Fruit fly (Drosophila melanogaster) whole organism, embryonic: ENCODE measurements around the gene CG3726.

Experiments used
- ATbp ChIP-seq: fragments of 200-800 bp; sonication (Bioruptor generic); optimal IDR thresholded peaks from 2 replicates; lab custom pipeline; 2017; ENCODE audit warnings: missing biosample characterization, mild to moderate bottlenecking, missing genetic modification characterization, missing genetic modification reagents
- Bgb ChIP-seq: fragments of 200-800 bp; sonication (Bioruptor generic); IDR thresholded peaks from 2 replicates; pipeline ENCODE4 v1.3.6; 2022; ENCODE audit warnings: missing biosample characterization, missing genetic modification characterization; ENCODE audit not compliant: partially characterized antibody
- CG10209 ChIP-seq: fragments of 200-800 bp; sonication (Bioruptor generic); optimal IDR thresholded peaks from 3 replicates; lab custom pipeline; 2017; ENCODE audit warnings: missing biosample characterization, mild to moderate bottlenecking, missing genetic modification characterization, missing genetic modification reagents
- CG10654 ChIP-seq: fragments of 200-800 bp; sonication (Bioruptor generic); optimal IDR thresholded peaks from 2 replicates; lab custom pipeline; 2016; ENCODE audit warnings: missing biosample characterization, missing genetic modification characterization
- CG11560 ChIP-seq: fragments of 200-800 bp; sonication (Bioruptor generic); IDR thresholded peaks from 3 replicates; pipeline ENCODE4 v1.3.6; 2022; ENCODE audit warnings: missing biosample characterization, missing genetic modification characterization
- CG12236 ChIP-seq: fragments of 200-800 bp; sonication (Bioruptor generic); optimal IDR thresholded peaks from 2 replicates; lab custom pipeline; 2016; ENCODE audit warnings: missing biosample characterization, missing genetic modification characterization
- CG12769 ChIP-seq: fragments of 200-800 bp; sonication (Bioruptor generic); optimal IDR thresholded peaks from 2 replicates; lab custom pipeline; 2019; ENCODE audit warnings: missing biosample characterization, mild to moderate bottlenecking, missing genetic modification characterization, moderate library complexity
- CG17612 ChIP-seq: fragments of 200-800 bp; sonication (Bioruptor generic); IDR thresholded peaks from 2 replicates; pipeline ENCODE4 v1.3.6; 2022; ENCODE audit warnings: missing biosample characterization, missing genetic modification characterization
- CG31224 ChIP-seq: fragments of 200-800 bp; sonication (Bioruptor generic); IDR thresholded peaks from 2 replicates; pipeline ENCODE4 v1.3.6; 2022; ENCODE audit warnings: missing biosample characterization, missing genetic modification characterization
- CG31365 ChIP-seq: fragments of 200-800 bp; sonication (Bioruptor generic); optimal IDR thresholded peaks from 2 replicates; lab custom pipeline; 2018; ENCODE audit warnings: missing biosample characterization, mild to moderate bottlenecking, missing genetic modification characterization
- CG32772 ChIP-seq: fragments of 200-800 bp; sonication (Bioruptor generic); IDR thresholded peaks from 2 replicates; pipeline ENCODE4 v1.3.6; 2022; ENCODE audit warnings: missing biosample characterization, missing genetic modification characterization
- CG3281 ChIP-seq: fragments of 200-800 bp; sonication (Bioruptor generic); optimal IDR thresholded peaks from 3 replicates; lab custom pipeline; 2017; ENCODE audit warnings: missing biosample characterization, mild to moderate bottlenecking, missing genetic modification characterization
- CG4404 ChIP-seq: fragments of 200-800 bp; sonication (Bioruptor generic); IDR thresholded peaks from 2 replicates; pipeline ENCODE4 v1.3.6; 2022; ENCODE audit warnings: missing biosample characterization, missing genetic modification characterization
- CG4820 ChIP-seq: fragments of 200-800 bp; sonication (Bioruptor generic); optimal IDR thresholded peaks from 3 replicates; lab custom pipeline; 2016; ENCODE audit warnings: missing biosample characterization, missing genetic modification characterization
- CG6791 ChIP-seq: fragments of 200-800 bp; sonication (Bioruptor generic); IDR thresholded peaks from 3 replicates; pipeline ENCODE4 v1.3.6; 2022; ENCODE audit warnings: missing biosample characterization, missing genetic modification characterization; ENCODE audit not compliant: partially characterized antibody
- CG7745 ChIP-seq: fragments of 200-800 bp; sonication (Bioruptor generic); optimal IDR thresholded peaks from 2 replicates; lab custom pipeline; 2018; ENCODE audit warnings: missing biosample characterization, mild to moderate bottlenecking, missing genetic modification characterization, moderate library complexity
- CG7928 ChIP-seq: fragments of 200-800 bp; sonication (Bioruptor generic); optimal IDR thresholded peaks from 2 replicates; lab custom pipeline; 2017; ENCODE audit warnings: missing biosample characterization, mild to moderate bottlenecking, missing genetic modification characterization
- CG8924 ChIP-seq: fragments of 200-800 bp; optimal IDR thresholded peaks from 3 replicates; lab custom pipeline; 2019; ENCODE audit warnings: missing biosample characterization, mild to moderate bottlenecking, missing genetic modification characterization, moderate library complexity
- CG9797 ChIP-seq: fragments of 200-800 bp; sonication (Bioruptor generic); optimal IDR thresholded peaks from 3 replicates; lab custom pipeline; 2018; ENCODE audit warnings: missing biosample characterization, mild to moderate bottlenecking, missing genetic modification characterization
- CG9932 ChIP-seq: fragments of 200-800 bp; sonication (Bioruptor generic); IDR thresholded peaks from 2 replicates; pipeline ENCODE4 v1.3.6; 2022; ENCODE audit warnings: missing biosample characterization, missing genetic modification characterization
- CkIIα-i1 ChIP-seq: fragments of 200-800 bp; sonication (Bioruptor generic); IDR thresholded peaks from 2 replicates; pipeline ENCODE4 v1.3.6; 2022; ENCODE audit warnings: missing biosample characterization, missing genetic modification characterization
- CoRest ChIP-seq: fragments of 200-800 bp; sonication (Bioruptor generic); optimal IDR thresholded peaks from 3 replicates; lab custom pipeline; 2018; ENCODE audit warnings: missing biosample characterization, mild to moderate bottlenecking, missing genetic modification characterization, moderate library complexity
- Dbx ChIP-seq: fragments of 200-800 bp; sonication (Bioruptor generic); IDR thresholded peaks from 3 replicates; pipeline ENCODE4 v1.3.6; 2022; ENCODE audit warnings: missing biosample characterization, missing genetic modification characterization
- Eip74EF ChIP-seq, 2 experiments: fragments of 200-800 bp in 1 of 2; fragments of >200 bp in 1 of 2; sonication (Bioruptor generic) in 1 of 2; optimal IDR thresholded peaks; 2 replicates each; lab custom pipeline; 2017 to 2019; ENCODE audit warnings: missing biosample characterization in 2 of 2, missing genetic modification characterization in 2 of 2, mild to moderate bottlenecking in 1 of 2, moderate library complexity in 1 of 2
- Fer1 ChIP-seq: fragments of 200-800 bp; sonication (Bioruptor generic); optimal IDR thresholded peaks from 2 replicates; lab custom pipeline; 2017; ENCODE audit warnings: missing biosample characterization, mild to moderate bottlenecking, missing genetic modification characterization
- H2.0 ChIP-seq: fragments of 200-800 bp; sonication (Bioruptor generic); IDR thresholded peaks from 2 replicates; pipeline ENCODE4 v1.3.6; 2022; ENCODE audit warnings: missing biosample characterization, missing genetic modification characterization
- Hmr ChIP-seq: fragments of 200-800 bp; sonication (Bioruptor generic); optimal IDR thresholded peaks from 3 replicates; lab custom pipeline; 2017; ENCODE audit warnings: mild to moderate bottlenecking, missing biosample characterization, missing genetic modification reagents, missing genetic modification characterization
- Hr3 ChIP-seq: fragments of 200-800 bp; sonication (Bioruptor generic); optimal IDR thresholded peaks from 3 replicates; lab custom pipeline; 2016; ENCODE audit warnings: missing biosample characterization, missing genetic modification characterization
- Mes4 ChIP-seq: fragments of 200-800 bp; sonication (Bioruptor generic); optimal IDR thresholded peaks from 2 replicates; lab custom pipeline; 2016; ENCODE audit warnings: missing biosample characterization, missing genetic modification characterization
- Mrtf ChIP-seq: fragments of 200-800 bp; sonication (Bioruptor generic); IDR thresholded peaks from 3 replicates; pipeline ENCODE4 v1.3.6; 2022; ENCODE audit warnings: missing biosample characterization, missing genetic modification characterization
- Nf-YA ChIP-seq: fragments of 200-800 bp; sonication (Bioruptor generic); IDR thresholded peaks from 2 replicates; pipeline ENCODE4 v1.3.6; 2022; ENCODE audit warnings: missing biosample characterization, missing genetic modification characterization
- PHDP ChIP-seq: fragments of 200-800 bp; sonication (Bioruptor generic); optimal IDR thresholded peaks from 3 replicates; lab custom pipeline; 2018; ENCODE audit warnings: missing biosample characterization, mild to moderate bottlenecking, missing genetic modification characterization, moderate library complexity
- Rfx ChIP-seq: fragments of 200-800 bp; sonication (Bioruptor generic); IDR thresholded peaks from 2 replicates; pipeline ENCODE4 v1.3.6; 2022; ENCODE audit warnings: missing biosample characterization, missing genetic modification characterization
- Sry-β ChIP-seq: fragments of 200-800 bp; sonication (Bioruptor generic); optimal IDR thresholded peaks from 2 replicates; lab custom pipeline; 2018; ENCODE audit warnings: missing biosample characterization, mild to moderate bottlenecking, missing genetic modification characterization, moderate library complexity
- Stat92E ChIP-seq, 3 experiments: fragments of >200 bp in 2 of 3; fragments of 200-800 bp in 1 of 3; sonication (Bioruptor generic) in 1 of 3; optimal IDR thresholded peaks; 2 replicates each; lab custom pipeline; 2017 to 2019; ENCODE audit warnings: missing biosample characterization in 3 of 3, missing genetic modification characterization in 3 of 3, mild to moderate bottlenecking in 1 of 3, moderate library complexity in 1 of 3
- Usf ChIP-seq: fragments of 200-800 bp; sonication (Bioruptor generic); optimal IDR thresholded peaks from 2 replicates; lab custom pipeline; 2017; ENCODE audit warnings: missing genotype, missing biosample characterization, missing genetic modification characterization
- bsh ChIP-seq, 2 experiments: fragments of 200-800 bp; sonication (Bioruptor generic); optimal IDR thresholded peaks; 2 replicates each; lab custom pipeline; 2017 to 2018; ENCODE audit warnings: mild to moderate bottlenecking in 2 of 2, missing biosample characterization in 2 of 2, missing genetic modification characterization in 2 of 2, moderate library complexity in 1 of 2
- crp ChIP-seq, 2 experiments: fragments of 200-800 bp; sonication (Bioruptor generic); optimal IDR thresholded peaks; 2 replicates in 1 of 2; 3 replicates in 1 of 2; lab custom pipeline; 2017; ENCODE audit warnings: missing biosample characterization in 2 of 2, missing genetic modification characterization in 2 of 2, mild to moderate bottlenecking in 1 of 2, moderate library complexity in 1 of 2
- fd102C ChIP-seq: fragments of 200-800 bp; sonication (Bioruptor generic); optimal IDR thresholded peaks from 2 replicates; lab custom pipeline; 2018; ENCODE audit warnings: missing biosample characterization, mild to moderate bottlenecking, missing genetic modification characterization, moderate library complexity
- gsb-n ChIP-seq: fragments of 200-800 bp; sonication (Bioruptor generic); optimal IDR thresholded peaks from 3 replicates; lab custom pipeline; 2018; ENCODE audit warnings: missing biosample characterization, mild to moderate bottlenecking, missing genetic modification characterization
- jumu ChIP-seq: fragments of 200-800 bp; sonication (Bioruptor generic); optimal IDR thresholded peaks from 3 replicates; lab custom pipeline; 2016; ENCODE audit warnings: missing biosample characterization, missing genetic modification characterization
- kah ChIP-seq: fragments of 200-800 bp; sonication (Bioruptor generic); optimal IDR thresholded peaks from 2 replicates; lab custom pipeline; 2018; ENCODE audit warnings: missing biosample characterization, mild to moderate bottlenecking, missing genetic modification characterization
- ken ChIP-seq: fragments of 200-800 bp; sonication (Bioruptor generic); IDR thresholded peaks from 3 replicates; pipeline ENCODE4 v1.3.6; 2022; ENCODE audit warnings: missing biosample characterization, missing genetic modification characterization
- lab ChIP-seq: fragments of 200-800 bp; sonication (Bioruptor generic); optimal IDR thresholded peaks from 3 replicates; lab custom pipeline; 2017; ENCODE audit warnings: missing biosample characterization, missing genetic modification characterization, mild to moderate bottlenecking, moderate library complexity, missing genetic modification reagents
- lbe ChIP-seq: fragments of 200-800 bp; sonication (Bioruptor generic); optimal IDR thresholded peaks from 2 replicates; lab custom pipeline; 2016; ENCODE audit warnings: missing biosample characterization, mild to moderate bottlenecking, missing genetic modification characterization
- nerfin-1 ChIP-seq: fragments of 200-800 bp; sonication (Bioruptor generic); optimal IDR thresholded peaks from 3 replicates; lab custom pipeline; 2019; ENCODE audit warnings: missing biosample characterization, mild to moderate bottlenecking, missing genetic modification characterization, moderate library complexity
- onecut ChIP-seq: fragments of 200-800 bp; sonication (Bioruptor generic); IDR thresholded peaks from 2 replicates; pipeline ENCODE4 v1.3.6; 2022; ENCODE audit warnings: missing biosample characterization, missing genetic modification characterization
- phol ChIP-seq: fragments of 200-800 bp; sonication (Bioruptor generic); optimal IDR thresholded peaks from 3 replicates; lab custom pipeline; 2018; ENCODE audit warnings: missing biosample characterization, mild to moderate bottlenecking, missing genetic modification characterization, moderate library complexity
- toy ChIP-seq: fragments of 200-800 bp; sonication (Bioruptor generic); IDR thresholded peaks from 2 replicates; pipeline ENCODE4 v1.3.6; 2022; ENCODE audit warnings: missing biosample characterization, missing genetic modification characterization

CG3726 gene

DNA sequence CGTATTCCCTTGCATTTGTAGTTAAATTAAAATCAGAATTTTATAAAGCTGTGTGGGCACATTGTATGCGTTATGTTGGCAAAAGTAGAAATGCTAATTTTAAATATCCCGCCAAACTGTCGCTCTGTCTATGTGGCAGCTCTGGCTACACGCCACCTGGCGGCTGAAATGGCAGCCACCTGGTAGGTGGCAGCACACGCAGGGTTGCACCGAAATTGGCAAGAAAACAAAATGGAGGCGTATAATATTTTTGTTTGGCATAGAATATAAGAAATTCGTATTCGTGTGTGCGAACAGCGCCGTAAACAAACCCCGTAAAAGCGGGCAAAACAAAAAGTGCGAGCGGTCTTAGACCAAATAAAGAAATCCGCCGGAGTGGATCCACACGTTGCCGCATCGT is 9.0 kb upstream of the CG3726 start, which contains the start of gene CG12236 (continued):
- TF ChIP-seq CG9797 (GFP tag; lab: Kevin White, UChicago) (peak; percentile 63), CkIIα-i1 (no peak), nerfin-1 (tag; lab: Kevin White, UChicago) (peak; percentile 4), lbe (GFP tag; lab: Kevin White, UChicago) (no peak), Dbx (GFP tag; lab: Robert Waterston, UW) (peak; percentile 71; the same call in 2 of the 3 replicates), Sry-β (GFP tag; lab: Kevin White, UChicago) (no peak), ATbp (peak; percentile 15), CG10654 (peak; percentile 24), ken (peak; percentile 47; the same call in 1 of the 3 replicates), CG31224 (GFP tag; lab: Robert Waterston, UW) (peak; percentile 46), jumu (GFP tag; lab: Kevin White, UChicago) (peak; percentile 28), PHDP (tag; lab: Kevin White, UChicago) (no peak), Usf (GFP tag; lab: Kevin White, UChicago) (peak; percentile 5), Mes4 (GFP tag; lab: Kevin White, UChicago) (peak; percentile 1), crp (GFP tag; optimal IDR thresholded peaks at IDR 0.05; lab: Kevin White, UChicago) (peak in 1 of 2 experiments; percentile 52), CoRest (peak; percentile 65), Eip74EF (GFP tag; optimal IDR thresholded peaks at IDR 0.05; lab: Kevin White, UChicago) (no peak), Hr3 (GFP tag; lab: Kevin White, UChicago) (peak; percentile 21), CG3281 (GFP tag; lab: Kevin White, UChicago) (peak; percentile 6), CG7745 (tag; lab: Kevin White, UChicago) (no peak), CG17612 (no peak), phol (tag; lab: Kevin White, UChicago) (peak; percentile 100), H2.0 (0 out of 2 replicates have a peak, but pooled peaks have one; percentile 12), CG8924 (tag; lab: Kevin White, UChicago) (peak; percentile 13), CG32772 (GFP tag; lab: Robert Waterston, UW) (no peak), CG11560 (tag; lab: Robert Waterston, UW) (0 out of 3 replicates have a peak, but pooled peaks have one; percentile 50), Nf-YA (GFP tag; lab: Robert Waterston, UW) (no peak), Bgb (peak; percentile 33; the same call in 1 of the 2 replicates), onecut (GFP tag; lab: Robert Waterston, UW) (0 out of 2 replicates have a peak, but pooled peaks have one; percentile 30), CG10209 (GFP tag; lab: Kevin White, UChicago) (peak; percentile 40), toy (GFP tag; lab: Robert Waterston, UW) (no peak), bsh (GFP tag; optimal IDR thresholded peaks at IDR 0.05; lab: Kevin White, UChicago) (peak in 1 of 2 experiments; percentile 12), CG12769 (tag; lab: Kevin White, UChicago) (no peak), Mrtf (GFP tag; lab: Robert Waterston, UW) (no peak), fd102C (GFP tag; lab: Kevin White, UChicago) (peak; percentile 16), CG9932 (peak; percentile 58), CG31365 (tag; lab: Kevin White, UChicago) (peak; percentile 9), CG4820 (no peak), Rfx (GFP tag; lab: Robert Waterston, UW) (peak; percentile 82), CG4404 (GFP tag; lab: Robert Waterston, UW) (no peak), CG7928 (GFP tag; lab: Kevin White, UChicago) (peak; percentile 61), Stat92E (GFP tag; optimal IDR thresholded peaks at IDR 0.05; lab: Kevin White, UChicago) (peak in 1 of 3 experiments; percentile 19), CG6791 (GFP tag; lab: Robert Waterston, UW) (peak; percentile 59; the same call in 2 of the 3 replicates), gsb-n (peak; percentile 57), lab (GFP tag; lab: Kevin White, UChicago) (peak; percentile 71), kah (GFP tag; lab: Kevin White, UChicago) (peak; percentile 59), Fer1 (GFP tag; lab: Kevin White, UChicago) (peak; percentile 75), Hmr (GFP tag; lab: Kevin White, UChicago) (peak; percentile 71), CG12236 (GFP tag; lab: Kevin White, UChicago) (peak; percentile 20)
